Worm (Caenorhabditis elegans) whole organism, L1 larva: ENCODE results near the gene ugt-5.

Experiments used
- jun-1 ChIP-seq: fragments of 150-350 bp; optimal IDR thresholded peaks from 2 replicates; lab custom pipeline; 2014; ENCODE audit warnings: missing biosample characterization, missing genetic modification reagents, missing genetic modification characterization
- nhr-11 ChIP-seq: fragments of 150-350 bp; optimal IDR thresholded peaks from 2 replicates; lab custom pipeline; 2014; ENCODE audit warnings: missing biosample characterization, missing genetic modification characterization
- skn-1 ChIP-seq: fragments of 150-350 bp; optimal IDR thresholded peaks from 2 replicates; lab custom pipeline; 2014; ENCODE audit warnings: missing biosample characterization, missing genetic modification characterization
- unc-30 ChIP-seq: sonication (generic microtip); optimal IDR thresholded peaks from 2 replicates; lab custom pipeline; 2017; ENCODE audit warnings: missing biosample characterization, missing genetic modification characterization
- unc-62 ChIP-seq: fragments of 150-350 bp; optimal IDR thresholded peaks from 2 replicates; lab custom pipeline; 2014; ENCODE audit warnings: missing biosample characterization, missing genetic modification reagents, missing genetic modification characterization
- ztf-11 ChIP-seq, 2 experiments: sonication (generic microtip); optimal IDR thresholded peaks; 2 replicates each; lab custom pipeline; 2016 to 2017; ENCODE audit warnings: missing genetic modification characterization in 2 of 2, missing biosample characterization in 1 of 2, missing compliant biosample characterization in 1 of 2

- TF ChIP-seq unc-62 (GFP tag; lab: Kevin White, UChicago), result no peak
- TF ChIP-seq ztf-11 (tag; optimal IDR thresholded peaks at IDR 0.05; lab: Kevin White, UChicago), result no peak
- TF ChIP-seq unc-30 (tag; lab: Kevin White, UChicago), result no peak
- no peak for TF ChIP-seq skn-1 (tag; lab: Kevin White, UChicago)
- TF ChIP-seq nhr-11, result no peak
- TF ChIP-seq jun-1 (tag; lab: Kevin White, UChicago), result no peak
Measured at ce11 chrV:12816672-12817071, 23.9 kb upstream of the ugt-5 start.
